Worm (Caenorhabditis elegans) whole organism, L4 larva: ENCODE results near the gene srw-42.

ENCODE experiments used
- ZK546.5 ChIP-seq, 2 experiments: sonication (generic microtip); optimal IDR thresholded peaks; 2 replicates each; lab custom pipeline; 2017; ENCODE audit warnings: missing biosample characterization in 2 of 2, missing genetic modification characterization in 2 of 2
- ceh-82 ChIP-seq: sonication (generic microtip); optimal IDR thresholded peaks from 2 replicates; lab custom pipeline; 2017; ENCODE audit warnings: missing biosample characterization, missing genetic modification characterization
- fos-1 ChIP-seq: fragments of 150-350 bp; optimal IDR thresholded peaks from 2 replicates; lab custom pipeline; 2014; ENCODE audit warnings: missing biosample characterization, missing genetic modification characterization
- lin-15B ChIP-seq: fragments of 150-350 bp; sonication (generic microtip); optimal IDR thresholded peaks from 3 replicates; lab custom pipeline; 2014; ENCODE audit warnings: missing biosample characterization, missing genetic modification characterization
- lir-3 ChIP-seq: sonication (generic microtip); optimal IDR thresholded peaks from 2 replicates; lab custom pipeline; 2016; ENCODE audit warnings: mild to moderate bottlenecking, missing genetic modification characterization, missing compliant biosample characterization
- lsy-2 ChIP-seq, 2 experiments: fragments of 150-350 bp in 1 of 2; sonication (generic microtip) in 1 of 2; optimal IDR thresholded peaks; 2 replicates each; lab custom pipeline; 2014 to 2017; ENCODE audit warnings: missing biosample characterization in 2 of 2, missing genetic modification characterization in 2 of 2
- nhr-25 ChIP-seq: sonication (generic microtip); optimal IDR thresholded peaks from 2 replicates; lab custom pipeline; 2017; ENCODE audit warnings: missing genetic modification characterization, mild to moderate bottlenecking, missing compliant biosample characterization, antibody characterized with exemption, moderate library complexity, borderline replicate concordance; ENCODE audit not compliant: insufficient read depth
- pqm-1 ChIP-seq: sonication (generic microtip); optimal IDR thresholded peaks from 2 replicates; lab custom pipeline; 2017; ENCODE audit warnings: missing biosample characterization, missing genetic modification characterization
- tag-97 ChIP-seq: fragments of 200-800 bp; sonication (Bioruptor generic); IDR thresholded peaks from 2 replicates; pipeline ENCODE4 v1.3.6; 2022; ENCODE audit warnings: missing genetic modification characterization, missing compliant biosample characterization

DNA sequence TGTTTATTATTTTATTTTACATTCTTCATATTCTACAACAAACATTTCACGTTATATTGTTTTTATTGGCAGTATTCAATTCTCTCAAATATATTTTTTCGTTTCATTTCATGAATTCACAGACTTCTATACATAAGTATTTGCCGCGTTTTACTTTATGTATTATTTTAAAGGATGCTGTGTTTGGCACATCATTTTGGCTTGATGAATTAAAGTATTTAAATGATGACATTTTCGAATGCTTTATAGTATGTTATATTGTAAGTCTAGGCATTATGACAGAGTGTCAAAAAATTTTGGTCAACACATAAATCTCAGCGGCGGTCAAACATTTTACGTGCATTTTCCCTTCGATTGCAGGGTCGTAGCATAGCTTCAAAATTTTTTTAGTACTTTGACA lies 1.9 kb upstream of the srw-42 start:
- TF ChIP-seq ceh-82 (tag; lab: Kevin White, UChicago) (no peak), nhr-25 (no peak), fos-1 (tag; lab: Kevin White, UChicago) (no peak), lir-3 (tag; lab: Kevin White, UChicago) (no peak), tag-97 (GFP tag; lab: Robert Waterston, UW) (no peak), pqm-1 (tag; lab: Kevin White, UChicago) (no peak), lsy-2 (tag; optimal IDR thresholded peaks at IDR 0.05; lab: Kevin White, UChicago) (no peak), lin-15B (tag; lab: Kevin White, UChicago) (no peak), ZK546.5 (tag; optimal IDR thresholded peaks at IDR 0.05; lab: Kevin White, UChicago) (no peak)
